Fruit fly (Drosophila melanogaster) whole organism, embryonic: ENCODE results near the gene Hecw.
A peak's percentile ranks its signal among the peaks of the same experiment; 100 is the strongest.

ENCODE experiments used
- Adf1 ChIP-seq: fragments of 200-800 bp; sonication (Bioruptor generic); IDR thresholded peaks from 2 replicates; pipeline ENCODE4 v1.3.6; 2022; ENCODE audit warnings: missing biosample characterization, missing genetic modification characterization
- BEAF-32 ChIP-seq: fragments of 200-800 bp; sonication (Bioruptor generic); optimal IDR thresholded peaks from 3 replicates; lab custom pipeline; 2017; ENCODE audit warnings: missing biosample characterization, missing genetic modification characterization, mild to moderate bottlenecking, moderate library complexity, missing genetic modification reagents
- CG10959 ChIP-seq: fragments of 200-800 bp; sonication (Bioruptor generic); IDR thresholded peaks from 2 replicates; pipeline ENCODE4 v1.3.6; 2022; ENCODE audit warnings: missing biosample characterization, missing genetic modification characterization
- CG11504 ChIP-seq: fragments of 200-800 bp; sonication (Bioruptor generic); optimal IDR thresholded peaks from 3 replicates; lab custom pipeline; 2019; ENCODE audit warnings: missing biosample characterization, mild to moderate bottlenecking, missing genetic modification characterization, moderate library complexity
- CG1233 ChIP-seq: fragments of 200-800 bp; sonication (Bioruptor generic); optimal IDR thresholded peaks from 4 replicates; lab custom pipeline; 2018; ENCODE audit warnings: missing biosample characterization, mild to moderate bottlenecking, missing genetic modification characterization
- CG14050 ChIP-seq: fragments of 200-800 bp; sonication (Bioruptor generic); IDR thresholded peaks from 3 replicates; pipeline ENCODE4 v1.3.6; 2022; ENCODE audit warnings: missing biosample characterization, missing genetic modification characterization
- CG14710 ChIP-seq: fragments of 200-800 bp; sonication (Bioruptor generic); optimal IDR thresholded peaks from 3 replicates; lab custom pipeline; 2019; ENCODE audit warnings: missing biosample characterization, mild to moderate bottlenecking, missing genetic modification characterization, moderate library complexity
- CG16863 ChIP-seq: fragments of 200-800 bp; sonication (Bioruptor generic); optimal IDR thresholded peaks from 3 replicates; lab custom pipeline; 2016; ENCODE audit warnings: missing biosample characterization, missing genetic modification characterization
- CG17385 ChIP-seq: fragments of 200-800 bp; sonication (Bioruptor generic); optimal IDR thresholded peaks from 3 replicates; lab custom pipeline; 2018; ENCODE audit warnings: missing biosample characterization, mild to moderate bottlenecking, missing genetic modification characterization
- CG17802 ChIP-seq: fragments of 200-800 bp; sonication (Bioruptor generic); optimal IDR thresholded peaks from 2 replicates; lab custom pipeline; 2018; ENCODE audit warnings: missing biosample characterization, mild to moderate bottlenecking, missing genetic modification characterization, moderate library complexity
- CG2202 ChIP-seq: fragments of 200-800 bp; sonication (Bioruptor generic); optimal IDR thresholded peaks from 2 replicates; lab custom pipeline; 2018; ENCODE audit warnings: missing biosample characterization, mild to moderate bottlenecking, missing genetic modification characterization
- CG2712 ChIP-seq: fragments of 200-800 bp; optimal IDR thresholded peaks from 3 replicates; lab custom pipeline; 2019; ENCODE audit warnings: missing biosample characterization, mild to moderate bottlenecking, missing genetic modification characterization, moderate library complexity
- CG30403 ChIP-seq: fragments of 200-800 bp; sonication (Bioruptor generic); optimal IDR thresholded peaks from 3 replicates; lab custom pipeline; 2016; ENCODE audit warnings: missing biosample characterization, missing genetic modification characterization
- CG33557 ChIP-seq: fragments of 200-800 bp; sonication (Bioruptor generic); optimal IDR thresholded peaks from 2 replicates; lab custom pipeline; 2019; ENCODE audit warnings: missing biosample characterization, mild to moderate bottlenecking, missing genetic modification characterization, moderate library complexity
- CG3407 ChIP-seq: fragments of 200-800 bp; sonication (Bioruptor generic); optimal IDR thresholded peaks from 2 replicates; lab custom pipeline; 2018; ENCODE audit warnings: missing biosample characterization, mild to moderate bottlenecking, missing genetic modification characterization
- CG4404 ChIP-seq: fragments of 200-800 bp; sonication (Bioruptor generic); IDR thresholded peaks from 2 replicates; pipeline ENCODE4 v1.3.6; 2022; ENCODE audit warnings: missing biosample characterization, missing genetic modification characterization
- CG4707 ChIP-seq: fragments of 200-800 bp; sonication (Bioruptor generic); optimal IDR thresholded peaks from 2 replicates; lab custom pipeline; 2018; ENCODE audit warnings: missing biosample characterization, mild to moderate bottlenecking, missing genetic modification characterization, moderate library complexity
- CG9609 ChIP-seq: fragments of 200-800 bp; sonication (Bioruptor generic); optimal IDR thresholded peaks from 3 replicates; lab custom pipeline; 2016; ENCODE audit warnings: missing biosample characterization, missing genetic modification characterization
- Chrac-16 ChIP-seq: fragments of 200-800 bp; sonication (Bioruptor generic); optimal IDR thresholded peaks from 3 replicates; lab custom pipeline; 2016; ENCODE audit warnings: missing biosample characterization, missing genetic modification characterization
- D19A ChIP-seq: fragments of 200-800 bp; optimal IDR thresholded peaks from 3 replicates; lab custom pipeline; 2019; ENCODE audit warnings: missing biosample characterization, mild to moderate bottlenecking, missing genetic modification characterization, moderate library complexity
- Fer2 ChIP-seq: fragments of 200-800 bp; sonication (Bioruptor generic); optimal IDR thresholded peaks from 2 replicates; lab custom pipeline; 2018; ENCODE audit warnings: missing biosample characterization, mild to moderate bottlenecking, missing genetic modification characterization, moderate library complexity
- H15 ChIP-seq: fragments of 200-800 bp; sonication (Bioruptor generic); IDR thresholded peaks from 3 replicates; pipeline ENCODE4 v1.3.6; 2022; ENCODE audit warnings: missing biosample characterization, missing genetic modification characterization
- Hr51 ChIP-seq, 2 experiments: fragments of 200-800 bp; sonication (Bioruptor generic); optimal IDR thresholded peaks; 2 replicates in 1 of 2; 3 replicates in 1 of 2; lab custom pipeline; 2016 to 2018; ENCODE audit warnings: missing biosample characterization in 2 of 2, missing genetic modification characterization in 2 of 2, mild to moderate bottlenecking in 1 of 2, moderate library complexity in 1 of 2
- Hsf ChIP-seq: fragments of 200-800 bp; sonication (Bioruptor generic); optimal IDR thresholded peaks from 3 replicates; lab custom pipeline; 2016; ENCODE audit warnings: missing biosample characterization, missing genetic modification characterization
- Mad ChIP-seq: fragments of 200-800 bp; sonication (Bioruptor generic); optimal IDR thresholded peaks from 2 replicates; lab custom pipeline; 2016; ENCODE audit warnings: missing biosample characterization, missing genetic modification characterization
- Rx ChIP-seq: fragments of 200-800 bp; sonication (Bioruptor generic); IDR thresholded peaks from 2 replicates; pipeline ENCODE4 v1.3.6; 2022; ENCODE audit warnings: missing biosample characterization, missing genetic modification characterization
- Trl ChIP-seq, 3 experiments: fragments of >200 bp in 2 of 3; fragments of 200-800 bp in 1 of 3; sonication (Bioruptor generic) in 1 of 3; optimal IDR thresholded peaks; 2 replicates in 1 of 3; 3 replicates in 2 of 3; lab custom pipeline; 2016 to 2017; ENCODE audit warnings: missing biosample characterization in 1 of 3, missing genetic modification characterization in 1 of 3
- Xrp1 ChIP-seq: fragments of 200-800 bp; sonication (Bioruptor generic); IDR thresholded peaks from 2 replicates; pipeline ENCODE4 v1.3.6; 2022; ENCODE audit warnings: missing biosample characterization, missing genetic modification characterization
- ase ChIP-seq: fragments of 200-800 bp; sonication (Bioruptor generic); IDR thresholded peaks from 3 replicates; pipeline ENCODE4 v1.3.6; 2022; ENCODE audit warnings: missing biosample characterization, missing genetic modification characterization
- chm ChIP-seq: fragments of 200-800 bp; sonication (Bioruptor generic); IDR thresholded peaks from 2 replicates; pipeline ENCODE4 v1.3.6; 2022; ENCODE audit warnings: missing biosample characterization, missing genetic modification characterization
- ci ChIP-seq: fragments of 200-800 bp; sonication (Bioruptor generic); IDR thresholded peaks from 3 replicates; pipeline ENCODE4 v1.3.6; 2022; ENCODE audit warnings: missing biosample characterization, missing genetic modification characterization
- dpn ChIP-seq, 2 experiments: fragments of 200-800 bp; sonication (Bioruptor generic); optimal IDR thresholded peaks; 3 replicates each; lab custom pipeline; 2016; ENCODE audit warnings: missing biosample characterization in 2 of 2, missing genetic modification characterization in 2 of 2
- ems ChIP-seq: fragments of 200-800 bp; sonication (Bioruptor generic); optimal IDR thresholded peaks from 3 replicates; lab custom pipeline; 2016; ENCODE audit warnings: missing biosample characterization, missing genetic modification characterization
- eve ChIP-seq, 2 experiments: fragments of >200 bp; optimal IDR thresholded peaks; 2 replicates each; lab custom pipeline; 2017; ENCODE audit warnings: missing biosample characterization in 2 of 2, missing genetic modification characterization in 2 of 2
- hth ChIP-seq: fragments of >200 bp; optimal IDR thresholded peaks from 2 replicates; lab custom pipeline; 2017; ENCODE audit warnings: inconsistent platforms
- jumu ChIP-seq: fragments of 200-800 bp; sonication (Bioruptor generic); optimal IDR thresholded peaks from 3 replicates; lab custom pipeline; 2016; ENCODE audit warnings: missing biosample characterization, missing genetic modification characterization
- kay ChIP-seq: fragments of 200-800 bp; sonication (Bioruptor generic); optimal IDR thresholded peaks from 2 replicates; lab custom pipeline; 2016; ENCODE audit warnings: missing biosample characterization, missing genetic modification characterization
- lmd ChIP-seq: fragments of 200-800 bp; sonication (Bioruptor generic); IDR thresholded peaks from 2 replicates; pipeline ENCODE4 v1.3.6; 2022; ENCODE audit warnings: missing biosample characterization, missing genetic modification characterization
- pan ChIP-seq, 4 experiments: fragments of >200 bp in 3 of 4; fragments of 200-800 bp in 1 of 4; sonication (Bioruptor generic) in 1 of 4; optimal IDR thresholded peaks in 3 of 4; IDR thresholded peaks in 1 of 4; 2 replicates each; pipeline versions ENCODE4 v1.3.6 to Lab custom; 2017 to 2022; ENCODE audit warnings: missing biosample characterization in 2 of 4, missing genetic modification characterization in 2 of 4, mixed read lengths in 1 of 4
- peb ChIP-seq: fragments of 200-800 bp; sonication (Bioruptor generic); IDR thresholded peaks from 2 replicates; pipeline ENCODE4 v1.3.6; 2022; ENCODE audit warnings: missing biosample characterization, missing genetic modification characterization
- pum ChIP-seq: fragments of 200-800 bp; sonication (Bioruptor generic); optimal IDR thresholded peaks from 2 replicates; lab custom pipeline; 2016; ENCODE audit warnings: missing biosample characterization, missing genetic modification characterization
- pzg ChIP-seq: fragments of 200-800 bp; sonication (Bioruptor generic); optimal IDR thresholded peaks from 3 replicates; lab custom pipeline; 2018; ENCODE audit warnings: missing biosample characterization, mild to moderate bottlenecking, missing genetic modification characterization, moderate library complexity
- ranshi ChIP-seq: fragments of 200-800 bp; sonication (Bioruptor generic); IDR thresholded peaks from 2 replicates; pipeline ENCODE4 v1.3.6; 2022; ENCODE audit warnings: missing biosample characterization, missing genetic modification characterization
- ro ChIP-seq: fragments of 200-800 bp; sonication (Bioruptor generic); IDR thresholded peaks from 2 replicates; pipeline ENCODE4 v1.3.6; 2022; ENCODE audit warnings: missing biosample characterization, missing genetic modification characterization
- sens ChIP-seq: fragments of 200-800 bp; sonication (Bioruptor generic); peaks from one replicate; lab custom pipeline; 2016; ENCODE audit warnings: missing biosample characterization, missing genetic modification characterization
- sens-2 ChIP-seq: fragments of 200-800 bp; sonication (Bioruptor generic); IDR thresholded peaks from 2 replicates; pipeline ENCODE4 v1.3.6; 2022; ENCODE audit warnings: missing biosample characterization, missing genetic modification characterization
- sim ChIP-seq: fragments of 200-800 bp; sonication (Bioruptor generic); IDR thresholded peaks from 2 replicates; pipeline ENCODE4 v1.3.6; 2022; ENCODE audit warnings: missing biosample characterization, missing genetic modification characterization
- sr ChIP-seq: fragments of 200-800 bp; sonication (Bioruptor generic); IDR thresholded peaks from 3 replicates; pipeline ENCODE4 v1.3.6; 2022; ENCODE audit warnings: missing biosample characterization, missing genetic modification characterization
- tin ChIP-seq: fragments of 200-800 bp; sonication (Bioruptor generic); optimal IDR thresholded peaks from 3 replicates; lab custom pipeline; 2016; ENCODE audit warnings: missing biosample characterization, missing genetic modification characterization
- vfl ChIP-seq: fragments of 200-800 bp; sonication (Bioruptor generic); optimal IDR thresholded peaks from 2 replicates; lab custom pipeline; 2016; ENCODE audit warnings: missing biosample characterization, missing genetic modification characterization
- zfh1 ChIP-seq: fragments of 200-800 bp; sonication (Bioruptor generic); IDR thresholded peaks from 3 replicates; pipeline ENCODE4 v1.3.6; 2022; ENCODE audit warnings: missing biosample characterization, missing genetic modification characterization

Gene Hecw

dm6 chrX:9650048-9650447, 41.3 kb downstream of the Hecw start (continued):
- no peak for TF ChIP-seq pan (optimal IDR thresholded peaks at IDR 0.05; lab: Kevin White, UChicago)
- TF ChIP-seq pan (GFP tag; optimal IDR thresholded peaks at IDR 0.05 in 1 of 2, IDR thresholded peaks at IDR 0.05 in 1 of 2), result peak in 1 of 2 experiments; percentile 21
- peak; percentile 41; the same call in 1 of the 2 replicates for TF ChIP-seq lmd
- TF ChIP-seq Chrac-16 (GFP tag; lab: Kevin White, UChicago), result peak; percentile 40
- no peak for TF ChIP-seq vfl (GFP tag; lab: Kevin White, UChicago)
- TF ChIP-seq Xrp1 (GFP tag; lab: Robert Waterston, UW), result peak; percentile 81
- TF ChIP-seq tin (GFP tag; lab: Kevin White, UChicago), result peak; percentile 47
- peak; percentile 39 for TF ChIP-seq CG3407 (GFP tag; lab: Kevin White, UChicago)
- peak; percentile 8 for TF ChIP-seq CG16863 (GFP tag; lab: Kevin White, UChicago)
- no peak for TF ChIP-seq ase (GFP tag; lab: Robert Waterston, UW)
- peak in 1 of 2 experiments; percentile 3 for TF ChIP-seq dpn (GFP tag; optimal IDR thresholded peaks at IDR 0.05; lab: Kevin White, UChicago)
- peak; percentile 49 for TF ChIP-seq CG2202
- TF ChIP-seq kay (GFP tag; lab: Kevin White, UChicago), result no peak
- TF ChIP-seq CG14050 (GFP tag; lab: Robert Waterston, UW), result no peak
- TF ChIP-seq peb (GFP tag; lab: Robert Waterston, UW), result peak; percentile 52; the same call in 1 of the 2 replicates
- TF ChIP-seq CG14710 (tag; lab: Kevin White, UChicago), result peak; percentile 49
- no peak for TF ChIP-seq pzg (GFP tag; lab: Kevin White, UChicago)
- TF ChIP-seq zfh1 (GFP tag; lab: Robert Waterston, UW), result peak; percentile 69
- TF ChIP-seq CG2712 (tag; lab: Kevin White, UChicago), result peak; percentile 54
- TF ChIP-seq CG4707, result no peak
- TF ChIP-seq CG10959 (GFP tag; lab: Robert Waterston, UW), result peak; percentile 54
- peak; percentile 13 for TF ChIP-seq D19A (tag; lab: Kevin White, UChicago)
- TF ChIP-seq sens-2 (GFP tag; lab: Robert Waterston, UW), result no peak
- TF ChIP-seq ro (GFP tag; lab: Robert Waterston, UW), result no peak
- peak; percentile 13 for TF ChIP-seq CG9609 (GFP tag; lab: Kevin White, UChicago)
- no peak for TF ChIP-seq hth
- TF ChIP-seq CG1233 (GFP tag; lab: Kevin White, UChicago), result no peak
- peak; percentile 1 for TF ChIP-seq pum
- TF ChIP-seq sim (GFP tag; lab: Robert Waterston, UW), result 0 out of 2 replicates have a peak, but pooled peaks have one; percentile 44
- no peak for TF ChIP-seq BEAF-32
- 0 out of 2 replicates have a peak, but pooled peaks have one; percentile 30 for TF ChIP-seq CG4404 (GFP tag; lab: Robert Waterston, UW)
- TF ChIP-seq Fer2 (tag; lab: Kevin White, UChicago), result no peak
- TF ChIP-seq ci, result peak; percentile 68; the same call in 2 of the 3 replicates
- no peak for TF ChIP-seq Rx
- TF ChIP-seq Adf1 (GFP tag; lab: Robert Waterston, UW), result no peak
- TF ChIP-seq CG17385 (GFP tag; lab: Kevin White, UChicago), result peak; percentile 24
- TF ChIP-seq sr (GFP tag; lab: Robert Waterston, UW), result no peak
- no peak for TF ChIP-seq CG17802 (tag; lab: Kevin White, UChicago)
- TF ChIP-seq CG11504 (tag; lab: Kevin White, UChicago), result peak; percentile 16
- peak in 1 of 2 experiments; percentile 14 for TF ChIP-seq Trl (optimal IDR thresholded peaks at IDR 0.05; lab: Kevin White, UChicago)
- no peak for TF ChIP-seq Trl (GFP tag; optimal IDR thresholded peaks at IDR 0.05; lab: Kevin White, UChicago)
- peak; percentile 47 for TF ChIP-seq CG33557 (GFP tag; lab: Kevin White, UChicago)
- TF ChIP-seq Hsf (GFP tag; lab: Kevin White, UChicago), result peak; percentile 53
- TF ChIP-seq Mad (GFP tag; lab: Kevin White, UChicago), result peak; percentile 16
- peak; percentile 30; the same call in 1 of the 3 replicates for TF ChIP-seq H15
- TF ChIP-seq ems (GFP tag; lab: Kevin White, UChicago), result peak; percentile 24
- TF ChIP-seq ranshi (GFP tag; lab: Robert Waterston, UW), result peak; percentile 48; the same call in 1 of the 2 replicates
- peak in 1 of 2 experiments; percentile 23 for TF ChIP-seq Hr51 (GFP tag; optimal IDR thresholded peaks at IDR 0.05; lab: Kevin White, UChicago)
- peak; percentile 44; the same call in 1 of the 2 replicates for TF ChIP-seq chm
- peak; percentile 95 for TF ChIP-seq sens (GFP tag; lab: Kevin White, UChicago)
- peak; percentile 41 for TF ChIP-seq CG30403 (GFP tag; lab: Kevin White, UChicago)
- TF ChIP-seq eve (GFP tag; optimal IDR thresholded peaks at IDR 0.05; lab: Kevin White, UChicago), result peak in 1 of 2 experiments; percentile 11
- TF ChIP-seq jumu, result no peak
